Worm (Caenorhabditis elegans): ENCODE data around the gene F08D12.2.

Gene F08D12.2

DNA sequence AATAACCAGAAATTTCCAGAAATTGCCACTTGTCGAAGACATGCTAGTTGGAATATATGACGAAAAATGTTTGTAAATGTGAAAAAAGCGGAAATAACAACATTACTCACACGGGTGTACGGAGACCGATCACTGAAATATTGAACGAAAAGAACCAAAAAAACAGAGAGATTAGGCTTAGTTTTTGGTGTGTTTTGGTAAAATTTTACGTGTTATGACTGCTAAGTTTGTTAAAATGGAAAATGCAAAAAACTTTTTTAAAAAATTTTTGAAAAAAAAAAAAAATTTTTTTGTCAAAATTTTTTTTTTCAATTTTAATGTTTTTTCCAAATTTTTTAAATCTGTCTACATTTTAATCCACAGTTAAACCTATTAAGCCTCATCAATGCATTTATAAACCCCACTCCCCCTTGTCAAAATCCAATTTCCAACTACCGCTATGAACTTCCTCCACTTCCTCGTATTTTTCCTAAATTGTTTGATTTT lies 41.0 kb downstream of the F08D12.2 start, which contains the start of the genes fut-4 and K12H6.10:
fut-4 (minus strand) TSS at position 101 of the 486 bp plus-strand sequence.
K12H6.10 (plus strand) TSS at position 436 of the 486 bp plus-strand sequence.
- no peak for TF ChIP-seq mbf-1 (tag; optimal IDR thresholded peaks at IDR 0.05)
- TF ChIP-seq nhr-237 (tag; optimal IDR thresholded peaks at IDR 0.05) = no peak
- no peak for TF ChIP-seq R02D3.7 (tag; optimal IDR thresholded peaks at IDR 0.05)
- TF ChIP-seq mab-5 (tag; optimal IDR thresholded peaks at IDR 0.05) = no peak
- no peak for TF ChIP-seq ceh-82 (tag; optimal IDR thresholded peaks at IDR 0.05)
- TF ChIP-seq lin-39 (tag; optimal IDR thresholded peaks at IDR 0.05) = no peak
- no peak for TF ChIP-seq gmeb-1 (tag; optimal IDR thresholded peaks at IDR 0.05)
- TF ChIP-seq elt-3 (tag; optimal IDR thresholded peaks at IDR 0.05) = no peak
- TF ChIP-seq elt-1 (tag; optimal IDR thresholded peaks at IDR 0.05) = no peak
- TF ChIP-seq F13H6.1 (tag; optimal IDR thresholded peaks at IDR 0.05) = no peak
- no peak for TF ChIP-seq lin-11 (tag; optimal IDR thresholded peaks at IDR 0.05)
- no peak for TF ChIP-seq skn-1 (tag; optimal IDR thresholded peaks at IDR 0.05)
- no peak for TF ChIP-seq ceh-16 (tag; optimal IDR thresholded peaks at IDR 0.05)

ce11 chrII:2824169-2824568 lies 42.7 kb downstream of the F08D12.2 start, which contains the start of the genes K12H6.4 and K12H6.9:
K12H6.4 (minus strand) TSS chrII:2824269.
K12H6.9 (plus strand) TSS chrII:2824404.
- TF ChIP-seq F13H6.1 (tag; optimal IDR thresholded peaks at IDR 0.05) (no peak), nhr-77 (tag; optimal IDR thresholded peaks at IDR 0.05) (no peak), ceh-82 (tag; optimal IDR thresholded peaks at IDR 0.05) (no peak), mdl-1 (tag; optimal IDR thresholded peaks at IDR 0.05) (no peak)

ce11 chrII:2826073-2826472 lies 44.6 kb downstream of the F08D12.2 start, which contains the start of gene K12H6.5:
K12H6.5 (minus strand) TSS chrII:2826173.
- TF ChIP-seq R02D3.7 (tag; optimal IDR thresholded peaks at IDR 0.05) (no peak), unc-62 (GFP tag; optimal IDR thresholded peaks at IDR 0.05) (no peak), lin-13 (GFP tag; optimal IDR thresholded peaks at IDR 0.05) (no peak), egl-27 (tag; optimal IDR thresholded peaks at IDR 0.05) (no peak), sma-9 (GFP tag; optimal IDR thresholded peaks at IDR 0.05) (no peak), sma-9 (tag; optimal IDR thresholded peaks at IDR 0.05) (no peak), alr-1 (tag; optimal IDR thresholded peaks at IDR 0.05) (no peak), zag-1 (tag; optimal IDR thresholded peaks at IDR 0.05) (no peak), ama-1 (optimal IDR thresholded peaks at IDR 0.05) (no peak), mab-5 (tag; optimal IDR thresholded peaks at IDR 0.05) (no peak), nhr-11 (tag; optimal IDR thresholded peaks at IDR 0.05) (no peak), lin-39 (tag; optimal IDR thresholded peaks at IDR 0.05) (no peak), dmd-4 (tag; optimal IDR thresholded peaks at IDR 0.05) (no peak), nhr-129 (tag; optimal IDR thresholded peaks at IDR 0.05) (no peak), nhr-23 (tag; optimal IDR thresholded peaks at IDR 0.05) (no peak), ztf-11 (tag; optimal IDR thresholded peaks at IDR 0.05) (no peak), crh-2 (tag; optimal IDR thresholded peaks at IDR 0.05) (no peak)

DNA sequence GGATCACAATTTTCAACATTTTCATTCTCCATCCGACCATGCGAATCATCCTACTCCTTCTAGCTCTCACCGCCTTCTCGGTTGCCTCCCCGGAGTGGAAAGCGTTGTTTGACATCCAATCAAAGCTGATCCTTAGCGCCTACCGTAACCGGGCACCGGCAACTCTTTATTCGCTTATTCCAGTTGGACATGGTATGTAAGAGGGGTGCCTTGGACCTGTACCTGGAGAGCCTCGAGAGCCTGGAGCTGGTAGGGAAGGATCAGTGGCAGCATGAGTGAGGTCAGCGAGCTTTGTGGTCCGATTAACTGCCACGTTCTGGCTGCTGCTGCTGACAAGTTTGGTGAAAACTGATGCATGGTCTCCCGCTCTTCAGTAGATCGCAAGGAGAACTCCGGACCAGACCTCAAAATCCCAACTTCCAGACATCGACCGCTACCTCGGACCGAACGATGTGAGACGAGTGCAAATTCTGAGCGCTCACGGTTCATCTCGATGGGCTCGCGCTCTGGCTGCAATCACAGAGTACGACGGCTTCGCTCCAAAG lies 46.5 kb downstream of the F08D12.2 start, which contains the start of gene K12H6.8:
K12H6.8 (plus strand) TSS at position 38 of the 545 bp plus-strand sequence.
- no peak for TF ChIP-seq lin-13 (GFP tag; optimal IDR thresholded peaks at IDR 0.05)
- no peak for TF ChIP-seq blmp-1 (tag; optimal IDR thresholded peaks at IDR 0.05; ENCODE audit: insufficient read depth)
- TF ChIP-seq elt-3 (tag; optimal IDR thresholded peaks at IDR 0.05) = no peak
- TF ChIP-seq peb-1 (tag; optimal IDR thresholded peaks at IDR 0.05) = no peak
- TF ChIP-seq R02D3.7 (tag; optimal IDR thresholded peaks at IDR 0.05) = no peak
- no peak for TF ChIP-seq nhr-237 (tag; optimal IDR thresholded peaks at IDR 0.05)

DNA sequence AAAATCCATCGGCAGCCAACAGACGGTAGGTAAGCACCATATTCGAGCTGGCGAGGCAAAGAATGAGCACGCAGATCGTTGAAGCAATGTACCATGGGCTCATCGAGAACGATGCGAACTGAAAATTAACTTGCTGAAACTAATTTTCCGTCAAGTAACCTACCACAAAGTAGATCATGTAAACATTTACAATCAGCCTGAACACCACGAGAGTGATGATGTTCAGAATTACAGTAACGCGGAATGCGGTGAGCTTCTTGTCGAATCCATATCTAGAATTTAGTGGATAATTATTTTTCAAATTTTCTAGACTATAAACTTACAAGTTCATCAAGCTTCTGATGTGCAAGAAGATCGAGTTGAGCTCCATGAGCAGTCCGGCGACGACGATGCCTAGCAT lies 48.0 kb downstream of the F08D12.2 start:
- no peak for TF ChIP-seq C34F6.9 (tag; optimal IDR thresholded peaks at IDR 0.05)

ce11 chrII:2830144-2830543 lies 48.7 kb downstream of the F08D12.2 start:
- TF ChIP-seq skn-1 (tag; optimal IDR thresholded peaks at IDR 0.05) = no peak
- TF ChIP-seq unc-39 (tag; optimal IDR thresholded peaks at IDR 0.05) = no peak
- TF ChIP-seq ztf-4 (tag; optimal IDR thresholded peaks at IDR 0.05) = no peak
- no peak for TF ChIP-seq aly-2 (tag; optimal IDR thresholded peaks at IDR 0.05)
- no peak for TF ChIP-seq nhr-21 (tag; optimal IDR thresholded peaks at IDR 0.05)

All from whole organism, L2 larva.